Worm (Caenorhabditis elegans) whole organism, young adult: ENCODE measurements around the gene aptf-3.

ENCODE experiments used
- B0336.3 ChIP-seq: fragments of 200-800 bp; sonication (Bioruptor generic); IDR thresholded peaks from 2 replicates; pipeline ENCODE4 v1.3.6; 2022; ENCODE audit warnings: missing genetic modification characterization, missing compliant biosample characterization
- D2030.7 ChIP-seq: fragments of 200-800 bp; sonication (Bioruptor generic); IDR thresholded peaks from 2 replicates; pipeline ENCODE4 v1.3.6; 2022; ENCODE audit warnings: missing genetic modification reagents, missing genetic modification characterization, missing compliant biosample characterization
- F22D6.2 ChIP-seq: sonication (generic microtip); optimal IDR thresholded peaks from 2 replicates; lab custom pipeline; 2016; ENCODE audit warnings: mild to moderate bottlenecking, missing genetic modification characterization, missing compliant biosample characterization
- F23B12.7 ChIP-seq: sonication (generic microtip); optimal IDR thresholded peaks from 2 replicates; lab custom pipeline; 2017; ENCODE audit warnings: missing genetic modification characterization, mild to moderate bottlenecking, missing compliant biosample characterization, antibody characterized with exemption, moderate library complexity; ENCODE audit not compliant: insufficient read depth
- F33H1.4 ChIP-seq: fragments of 200-800 bp; sonication (Bioruptor generic); IDR thresholded peaks from 2 replicates; pipeline ENCODE4 v1.3.6; 2022; ENCODE audit warnings: missing genetic modification reagents, missing genetic modification characterization, missing compliant biosample characterization
- F39B2.1 ChIP-seq: fragments of 200-800 bp; sonication (Bioruptor generic); IDR thresholded peaks from 2 replicates; pipeline ENCODE4 v1.3.6; 2022; ENCODE audit warnings: missing genetic modification reagents, missing genetic modification characterization, missing compliant biosample characterization
- F52B5.7 ChIP-seq: sonication (generic microtip); optimal IDR thresholded peaks from 2 replicates; lab custom pipeline; 2016; ENCODE audit warnings: mild to moderate bottlenecking, missing genetic modification characterization, missing compliant biosample characterization
- K11D2.4 ChIP-seq: fragments of 200-800 bp; sonication (Bioruptor generic); IDR thresholded peaks from 2 replicates; pipeline ENCODE4 v1.3.6; 2022; ENCODE audit warnings: missing genetic modification reagents, missing genetic modification characterization, missing compliant biosample characterization
- K12H6.12 ChIP-seq: fragments of 200-800 bp; sonication (Bioruptor generic); optimal IDR thresholded peaks from 2 replicates; lab custom pipeline; 2018; ENCODE audit warnings: mild to moderate bottlenecking, missing genetic modification characterization, missing compliant biosample characterization
- T07F8.4 ChIP-seq: sonication (generic microtip); optimal IDR thresholded peaks from 2 replicates; lab custom pipeline; 2016; ENCODE audit warnings: mild to moderate bottlenecking, missing genetic modification characterization, moderate library complexity, missing compliant biosample characterization
- Y53F4B.3 ChIP-seq: fragments of 200-800 bp; sonication (Bioruptor generic); IDR thresholded peaks from 2 replicates; pipeline ENCODE4 v1.3.6; 2022; ENCODE audit warnings: missing genetic modification reagents, missing genetic modification characterization, missing compliant biosample characterization
- Y67H2A.10 ChIP-seq: fragments of 200-800 bp; sonication (Bioruptor generic); conservative IDR thresholded peaks from 2 replicates; pipeline ENCODE4 v1.3.6; 2022; ENCODE audit warnings: missing genetic modification reagents, missing genetic modification characterization, missing compliant biosample characterization
- ZK185.1 ChIP-seq: sonication (generic microtip); optimal IDR thresholded peaks from 2 replicates; lab custom pipeline; 2016; ENCODE audit warnings: mild to moderate bottlenecking, missing genetic modification characterization, missing compliant biosample characterization; ENCODE audit not compliant: poor library complexity, severe bottlenecking
- aptf-2 ChIP-seq: fragments of 200-800 bp; sonication (Bioruptor generic); conservative IDR thresholded peaks from 2 replicates; pipeline ENCODE4 v1.3.6; 2022; ENCODE audit warnings: missing genetic modification reagents, missing genetic modification characterization, missing compliant biosample characterization
- attf-6 ChIP-seq: fragments of 200-800 bp; sonication (Bioruptor generic); IDR thresholded peaks from 2 replicates; pipeline ENCODE4 v1.3.6; 2022; ENCODE audit warnings: missing genetic modification reagents, missing genetic modification characterization, missing compliant biosample characterization
- bed-1 ChIP-seq: fragments of 200-800 bp; sonication (Bioruptor generic); IDR thresholded peaks from 2 replicates; pipeline ENCODE4 v1.3.6; 2022; ENCODE audit warnings: missing genetic modification reagents, missing genetic modification characterization, missing compliant biosample characterization
- bed-2 ChIP-seq: fragments of 200-800 bp; sonication (Bioruptor generic); IDR thresholded peaks from 2 replicates; pipeline ENCODE4 v1.3.6; 2022; ENCODE audit warnings: missing genetic modification reagents, missing genetic modification characterization, missing compliant biosample characterization
- cebp-1 ChIP-seq, 2 experiments: fragments of 200-800 bp in 1 of 2; sonication (Bioruptor generic) in 1 of 2; sonication (generic microtip) in 1 of 2; IDR thresholded peaks in 1 of 2; optimal IDR thresholded peaks in 1 of 2; 2 replicates each; pipeline versions ENCODE4 v1.3.6 to Lab custom; 2017 to 2022; ENCODE audit warnings: missing compliant biosample characterization in 2 of 2, missing genetic modification characterization in 2 of 2, mild to moderate bottlenecking in 1 of 2, missing genetic modification reagents in 1 of 2, moderate library complexity in 1 of 2
- ceh-58 ChIP-seq: fragments of 200-800 bp; sonication (Bioruptor generic); IDR thresholded peaks from 2 replicates; pipeline ENCODE4 v1.3.6; 2022; ENCODE audit warnings: missing genetic modification characterization, missing compliant biosample characterization
- ceh-79 ChIP-seq: sonication (generic microtip); optimal IDR thresholded peaks from 2 replicates; lab custom pipeline; 2017; ENCODE audit warnings: mild to moderate bottlenecking, missing genetic modification characterization, missing compliant biosample characterization
- chd-7 ChIP-seq: sonication (generic microtip); optimal IDR thresholded peaks from 2 replicates; lab custom pipeline; 2016; ENCODE audit warnings: mild to moderate bottlenecking, missing genetic modification characterization, moderate library complexity, missing compliant biosample characterization
- dpff-1 ChIP-seq: sonication (generic microtip); optimal IDR thresholded peaks from 2 replicates; lab custom pipeline; 2017; ENCODE audit warnings: mild to moderate bottlenecking, missing genetic modification characterization, missing compliant biosample characterization
- dpl-1 ChIP-seq: fragments of 150-350 bp; optimal IDR thresholded peaks from 2 replicates; lab custom pipeline; 2014; ENCODE audit warnings: missing biosample characterization, missing genetic modification reagents, missing genetic modification characterization
- efl-1 ChIP-seq: fragments of 150-350 bp; optimal IDR thresholded peaks from 2 replicates; lab custom pipeline; 2014; ENCODE audit warnings: missing biosample characterization, missing genetic modification reagents, missing genetic modification characterization
- egl-18 ChIP-seq: fragments of 200-800 bp; sonication (Bioruptor generic); IDR thresholded peaks from 2 replicates; pipeline ENCODE4 v1.3.6; 2022; ENCODE audit warnings: missing genetic modification reagents, missing genetic modification characterization, missing compliant biosample characterization
- egrh-3 ChIP-seq: fragments of 200-800 bp; sonication (Bioruptor generic); IDR thresholded peaks from 2 replicates; pipeline ENCODE4 v1.3.6; 2022; ENCODE audit warnings: missing genetic modification reagents, missing genetic modification characterization, missing compliant biosample characterization
- ets-4 ChIP-seq: fragments of 200-800 bp; sonication (Bioruptor generic); optimal IDR thresholded peaks from 2 replicates; lab custom pipeline; 2018; ENCODE audit warnings: mild to moderate bottlenecking, missing genetic modification characterization, missing compliant biosample characterization
- gei-17 ChIP-seq: fragments of 200-800 bp; sonication (Bioruptor generic); optimal IDR thresholded peaks from 2 replicates; lab custom pipeline; 2018; ENCODE audit warnings: mild to moderate bottlenecking, missing genetic modification characterization, missing compliant biosample characterization
- hsf-1 ChIP-seq: fragments of 200-800 bp; sonication (Bioruptor generic); IDR thresholded peaks from 2 replicates; pipeline ENCODE4 v1.3.6; 2022; ENCODE audit warnings: missing genetic modification reagents, missing genetic modification characterization, missing compliant biosample characterization
- let-526 ChIP-seq: fragments of 200-800 bp; sonication (Bioruptor generic); IDR thresholded peaks from 2 replicates; pipeline ENCODE4 v1.3.6; 2022; ENCODE audit warnings: missing genetic modification reagents, missing genetic modification characterization, missing compliant biosample characterization
- lin-40 ChIP-seq: sonication (generic microtip); optimal IDR thresholded peaks from 2 replicates; lab custom pipeline; 2016; ENCODE audit warnings: missing genetic modification characterization, mild to moderate bottlenecking, missing compliant biosample characterization, missing genotype, missing genetic modification reagents
- lin-54 ChIP-seq: fragments of 200-800 bp; sonication (Bioruptor generic); optimal IDR thresholded peaks from 2 replicates; lab custom pipeline; 2018; ENCODE audit warnings: mild to moderate bottlenecking, missing genetic modification characterization, missing compliant biosample characterization
- madf-8 ChIP-seq: fragments of 200-800 bp; sonication (Bioruptor generic); conservative IDR thresholded peaks from 2 replicates; pipeline ENCODE4 v1.3.6; 2022; ENCODE audit warnings: missing genetic modification reagents, missing genetic modification characterization, missing compliant biosample characterization
- mcd-1 ChIP-seq: fragments of 200-800 bp; sonication (Bioruptor generic); IDR thresholded peaks from 2 replicates; pipeline ENCODE4 v1.3.6; 2022; ENCODE audit warnings: missing genetic modification reagents, missing genetic modification characterization, missing compliant biosample characterization
- mel-28 ChIP-seq: sonication (generic microtip); optimal IDR thresholded peaks from 2 replicates; lab custom pipeline; 2016; ENCODE audit warnings: borderline replicate concordance, mild to moderate bottlenecking, missing genetic modification characterization, missing compliant biosample characterization
- nfyb-1 ChIP-seq: fragments of 200-800 bp; sonication (Bioruptor generic); IDR thresholded peaks from 2 replicates; pipeline ENCODE4 v1.3.6; 2022; ENCODE audit warnings: missing genetic modification reagents, missing genetic modification characterization, missing compliant biosample characterization
- nhr-179 ChIP-seq: sonication (generic microtip); optimal IDR thresholded peaks from 2 replicates; lab custom pipeline; 2016; ENCODE audit warnings: mild to moderate bottlenecking, missing genetic modification characterization, missing compliant biosample characterization
- nhr-27 ChIP-seq: fragments of 200-800 bp; sonication (Bioruptor generic); optimal IDR thresholded peaks from 2 replicates; lab custom pipeline; 2018; ENCODE audit warnings: mild to moderate bottlenecking, missing genetic modification characterization, moderate library complexity, missing compliant biosample characterization
- pha-4 ChIP-seq: fragments of 150-350 bp; sonication (generic microtip); optimal IDR thresholded peaks from 2 replicates; lab custom pipeline; 2014; ENCODE audit warnings: missing biosample characterization, missing genetic modification reagents, missing genetic modification characterization
- rcor-1 ChIP-seq: fragments of 200-800 bp; sonication (Bioruptor generic); IDR thresholded peaks from 2 replicates; pipeline ENCODE4 v1.3.6; 2022; ENCODE audit warnings: missing genetic modification reagents, missing genetic modification characterization, missing compliant biosample characterization
- repo-1 ChIP-seq: sonication (generic microtip); optimal IDR thresholded peaks from 2 replicates; lab custom pipeline; 2017; ENCODE audit warnings: mild to moderate bottlenecking, missing genetic modification characterization, missing compliant biosample characterization
- snpc-1.1 ChIP-seq: sonication (generic microtip); optimal IDR thresholded peaks from 2 replicates; lab custom pipeline; 2017; ENCODE audit warnings: missing genetic modification characterization, mild to moderate bottlenecking, missing compliant biosample characterization, antibody characterized with exemption, moderate library complexity, missing genotype, missing genetic modification reagents; ENCODE audit not compliant: insufficient read depth
- sptf-2 ChIP-seq: fragments of 200-800 bp; sonication (Bioruptor generic); optimal IDR thresholded peaks from 2 replicates; lab custom pipeline; 2018; ENCODE audit warnings: mild to moderate bottlenecking, missing genetic modification characterization, missing compliant biosample characterization
- tbp1 ChIP-seq: fragments of 200-800 bp; sonication (Bioruptor generic); optimal IDR thresholded peaks from 2 replicates; lab custom pipeline; 2018; ENCODE audit warnings: mild to moderate bottlenecking, missing genetic modification characterization, missing compliant biosample characterization
- unc-130 ChIP-seq: sonication (generic microtip); optimal IDR thresholded peaks from 2 replicates; lab custom pipeline; 2016; ENCODE audit warnings: missing genetic modification reagents, missing genetic modification characterization, missing compliant biosample characterization
- ztf-22 ChIP-seq: fragments of 200-800 bp; sonication (Bioruptor generic); optimal IDR thresholded peaks from 2 replicates; lab custom pipeline; 2018; ENCODE audit warnings: mild to moderate bottlenecking, missing genetic modification characterization, moderate library complexity, missing compliant biosample characterization

Gene aptf-3

ce11 chrII:8569038-8569977, 24.7 kb upstream of the aptf-3 start, which contains the start of the genes col-38 and rpl-5:
Gene col-38, minus strand, starts transcription at chrII:8569088.
Gene rpl-5, plus strand, starts transcription at chrII:8569927.
- peak; percentile 79 for TF ChIP-seq F33H1.4
- no peak for TF ChIP-seq ztf-22 (GFP tag; lab: Kevin White, UChicago)
- no peak for TF ChIP-seq F22D6.2
- peak; percentile 16 for TF ChIP-seq unc-130
- no peak for TF ChIP-seq gei-17 (GFP tag; lab: Kevin White, UChicago)
- TF ChIP-seq snpc-1.1 (tag; lab: Kevin White, UChicago): peak; percentile 69
- peak; percentile 36; the same call in 1 of the 2 replicates for TF ChIP-seq hsf-1
- no peak for TF ChIP-seq T07F8.4
- peak; percentile 69; the same call in 1 of the 2 replicates for TF ChIP-seq rcor-1 (GFP tag; lab: Robert Waterston, UW)
- no peak for TF ChIP-seq nhr-27
- no peak for TF ChIP-seq F39B2.1
- no peak for TF ChIP-seq let-526 (GFP tag; lab: Robert Waterston, UW)
- TF ChIP-seq lin-40: peak; percentile 56
- TF ChIP-seq repo-1 (tag; lab: Kevin White, UChicago): no peak
- TF ChIP-seq Y53F4B.3 (GFP tag; lab: Robert Waterston, UW): no peak
- no peak for TF ChIP-seq F52B5.7 (tag; lab: Kevin White, UChicago)
- peak; percentile 65 for TF ChIP-seq madf-8 (GFP tag; lab: Robert Waterston, UW)
- TF ChIP-seq nfyb-1 (GFP tag; lab: Robert Waterston, UW): 0 out of 2 replicates have a peak, but pooled peaks have one; percentile 59
- no peak for TF ChIP-seq bed-2 (GFP tag; lab: Robert Waterston, UW)
- no peak for TF ChIP-seq ceh-58 (GFP tag; lab: Robert Waterston, UW)
- peak; percentile 88 for TF ChIP-seq efl-1 (GFP tag; lab: Kevin White, UChicago)
- no peak for TF ChIP-seq attf-6 (GFP tag; lab: Robert Waterston, UW)
- TF ChIP-seq cebp-1 (GFP tag; IDR thresholded peaks at IDR 0.05; lab: Robert Waterston, UW): peak; percentile 25; the same call in 1 of the 2 replicates
- TF ChIP-seq cebp-1 (tag; optimal IDR thresholded peaks at IDR 0.05; lab: Kevin White, UChicago): peak; percentile 72
- peak; percentile 57 for TF ChIP-seq pha-4 (tag; lab: Kevin White, UChicago)
- TF ChIP-seq dpl-1: peak; percentile 87
- no peak for TF ChIP-seq egrh-3 (GFP tag; lab: Robert Waterston, UW)
- no peak for TF ChIP-seq nhr-179 (tag; lab: Kevin White, UChicago)
- peak; percentile 65 for TF ChIP-seq B0336.3
- peak; percentile 96 for TF ChIP-seq F23B12.7 (tag; lab: Kevin White, UChicago)
- peak; percentile 90 for TF ChIP-seq mcd-1
- peak; percentile 71 for TF ChIP-seq D2030.7
- TF ChIP-seq mel-28: no peak
- TF ChIP-seq dpff-1: no peak
- peak; percentile 58 for TF ChIP-seq ZK185.1 (tag; lab: Kevin White, UChicago)
- TF ChIP-seq sptf-2: no peak
- TF ChIP-seq ets-4: no peak
- no peak for TF ChIP-seq chd-7 (tag; lab: Kevin White, UChicago)
- peak; percentile 63 for TF ChIP-seq tbp1
- peak; percentile 64 for TF ChIP-seq K12H6.12 (tag; lab: Kevin White, UChicago)
- no peak for TF ChIP-seq K11D2.4 (GFP tag; lab: Robert Waterston, UW)
- no peak for TF ChIP-seq bed-1
- no peak for TF ChIP-seq egl-18 (GFP tag; lab: Robert Waterston, UW)
- TF ChIP-seq Y67H2A.10 (GFP tag; lab: Robert Waterston, UW): no peak
- peak; percentile 98 for TF ChIP-seq lin-54 (GFP tag; lab: Kevin White, UChicago)
- TF ChIP-seq aptf-2 (GFP tag; lab: Robert Waterston, UW): no peak
- no peak for TF ChIP-seq ceh-79 (tag; lab: Kevin White, UChicago)
